Worm (Caenorhabditis elegans) whole organism, midembryonic: ENCODE results near the gene K04C2.5.

Experiments used
- T22C8.4 ChIP-seq: fragments of 200-800 bp; sonication (Bioruptor generic); IDR thresholded peaks from 2 replicates; pipeline ENCODE4 v1.3.6; 2022; ENCODE audit warnings: missing genetic modification characterization, missing compliant biosample characterization
- cog-1 ChIP-seq: sonication (generic microtip); optimal IDR thresholded peaks from 2 replicates; lab custom pipeline; 2016; ENCODE audit warnings: missing genetic modification characterization, missing compliant biosample characterization
- flt-1 ChIP-seq: fragments of 200-800 bp; sonication (Bioruptor generic); IDR thresholded peaks from 2 replicates; pipeline ENCODE4 v1.3.6; 2022; ENCODE audit warnings: missing genetic modification characterization, missing compliant biosample characterization
- klf-2 ChIP-seq: fragments of 200-800 bp; sonication (Bioruptor generic); conservative IDR thresholded peaks from 2 replicates; pipeline ENCODE4 v1.3.6; 2022; ENCODE audit warnings: missing genetic modification reagents, missing genetic modification characterization, missing compliant biosample characterization
- med-1 ChIP-seq: sonication (generic microtip); optimal IDR thresholded peaks from 2 replicates; lab custom pipeline; 2017; ENCODE audit warnings: missing genetic modification characterization, mild to moderate bottlenecking, missing compliant biosample characterization, antibody characterized with exemption, missing genetic modification reagents; ENCODE audit not compliant: insufficient read depth
- ref-1 ChIP-seq: fragments of 200-800 bp; sonication (Bioruptor generic); conservative IDR thresholded peaks from 2 replicates; pipeline ENCODE4 v1.3.6; 2022; ENCODE audit warnings: missing genetic modification reagents, missing genetic modification characterization, missing compliant biosample characterization
- tab-1 ChIP-seq: fragments of 200-800 bp; sonication (Bioruptor generic); IDR thresholded peaks from 2 replicates; pipeline ENCODE4 v1.3.6; 2022; ENCODE audit warnings: missing genetic modification characterization, missing compliant biosample characterization
- ztf-23 ChIP-seq: fragments of 200-800 bp; sonication (Bioruptor generic); IDR thresholded peaks from 2 replicates; pipeline ENCODE4 v1.3.6; 2022; ENCODE audit warnings: missing genetic modification reagents, missing genetic modification characterization, missing compliant biosample characterization
- ztf-29 ChIP-seq: fragments of 200-800 bp; sonication (Bioruptor generic); IDR thresholded peaks from 2 replicates; pipeline ENCODE4 v1.3.6; 2022; ENCODE audit warnings: missing genetic modification reagents, missing genetic modification characterization, missing compliant biosample characterization

Gene K04C2.5

ce11 chrIII:6891560-6891959, at the start of gene K04C2.5:
Gene K04C2.5, minus strand, starts transcription at chrIII:6891660.
- TF ChIP-seq ztf-29 (no peak), cog-1 (tag; lab: Kevin White, UChicago) (no peak), ztf-23 (GFP tag; lab: Robert Waterston, UW) (no peak), med-1 (GFP tag; lab: Kevin White, UChicago) (no peak), tab-1 (GFP tag; lab: Robert Waterston, UW) (no peak), T22C8.4 (GFP tag; lab: Robert Waterston, UW) (no peak), klf-2 (GFP tag; lab: Robert Waterston, UW) (no peak), flt-1 (GFP tag; lab: Robert Waterston, UW) (no peak), ref-1 (GFP tag; lab: Robert Waterston, UW) (no peak)

- TF ChIP-seq ztf-29 (no peak), klf-2 (GFP tag; lab: Robert Waterston, UW) (no peak), T22C8.4 (GFP tag; lab: Robert Waterston, UW) (no peak), ztf-23 (GFP tag; lab: Robert Waterston, UW) (no peak), ref-1 (GFP tag; lab: Robert Waterston, UW) (no peak), flt-1 (GFP tag; lab: Robert Waterston, UW) (no peak), med-1 (GFP tag; lab: Kevin White, UChicago) (no peak), tab-1 (GFP tag; lab: Robert Waterston, UW) (no peak), cog-1 (tag; lab: Kevin White, UChicago) (no peak)
These were observed 48.1 kb upstream of the K04C2.5 start, which contains the start of gene F57B9.3 for ce11 chrIII:6939523-6939922. Gene F57B9.3, plus strand, starts transcription at chrIII:6939823.

- TF ChIP-seq flt-1 (GFP tag; lab: Robert Waterston, UW) (no peak), cog-1 (tag; lab: Kevin White, UChicago) (no peak), ztf-23 (GFP tag; lab: Robert Waterston, UW) (no peak), ztf-29 (no peak), T22C8.4 (GFP tag; lab: Robert Waterston, UW) (no peak), med-1 (GFP tag; lab: Kevin White, UChicago) (no peak), klf-2 (GFP tag; lab: Robert Waterston, UW) (no peak), tab-1 (GFP tag; lab: Robert Waterston, UW) (no peak), ref-1 (GFP tag; lab: Robert Waterston, UW) (no peak)
These were observed 44.0 kb upstream of the K04C2.5 start, which contains the start of the genes F57B9.8 and coq-2 for ce11 chrIII:6935269-6936017. Gene F57B9.8, minus strand, starts transcription at chrIII:6935319. Gene coq-2, plus strand, starts transcription at chrIII:6935967.

ce11 chrIII:6931896-6932295, 40.4 kb upstream of the K04C2.5 start, which contains the start of gene byn-1:
Gene byn-1, plus strand, starts transcription at chrIII:6932001.
- TF ChIP-seq T22C8.4 (GFP tag; lab: Robert Waterston, UW) (no peak), cog-1 (tag; lab: Kevin White, UChicago) (no peak)

- TF ChIP-seq flt-1 (GFP tag; lab: Robert Waterston, UW) = no peak
- no peak for TF ChIP-seq med-1 (GFP tag; lab: Kevin White, UChicago)
- no peak for TF ChIP-seq tab-1 (GFP tag; lab: Robert Waterston, UW)
- TF ChIP-seq ztf-23 (GFP tag; lab: Robert Waterston, UW) = no peak
- no peak for TF ChIP-seq ref-1 (GFP tag; lab: Robert Waterston, UW)
- TF ChIP-seq cog-1 (tag; lab: Kevin White, UChicago) = no peak
- TF ChIP-seq T22C8.4 (GFP tag; lab: Robert Waterston, UW) = no peak
- no peak for TF ChIP-seq klf-2 (GFP tag; lab: Robert Waterston, UW)
- no peak for TF ChIP-seq ztf-29
These were observed 38.2 kb upstream of the K04C2.5 start, which contains the start of gene inf-1 for ce11 chrIII:6929558-6930167. Gene inf-1, plus strand, starts transcription at chrIII:6930134.

- no peak for TF ChIP-seq med-1 (GFP tag; lab: Kevin White, UChicago)
- peak; percentile 25; the same call in 1 of the 2 replicates for TF ChIP-seq T22C8.4 (GFP tag; lab: Robert Waterston, UW)
These were observed 37.3 kb upstream of the K04C2.5 start, which contains the start of gene flap-1 for ce11 chrIII:6928725-6929124. Gene flap-1, minus strand, starts transcription at chrIII:6928825.

ce11 chrIII:6914840-6915239, 23.4 kb upstream of the K04C2.5 start:
- TF ChIP-seq flt-1 (GFP tag; lab: Robert Waterston, UW) = no peak
- no peak for TF ChIP-seq T22C8.4 (GFP tag; lab: Robert Waterston, UW)
- no peak for TF ChIP-seq ztf-29
- no peak for TF ChIP-seq ref-1 (GFP tag; lab: Robert Waterston, UW)
- TF ChIP-seq klf-2 (GFP tag; lab: Robert Waterston, UW) = no peak
- no peak for TF ChIP-seq cog-1 (tag; lab: Kevin White, UChicago)
- TF ChIP-seq tab-1 (GFP tag; lab: Robert Waterston, UW) = no peak
- no peak for TF ChIP-seq ztf-23 (GFP tag; lab: Robert Waterston, UW)
- TF ChIP-seq med-1 (GFP tag; lab: Kevin White, UChicago) = no peak

ce11 chrIII:6912381-6912780, 20.9 kb upstream of the K04C2.5 start, which contains the start of gene pdf-1:
Gene pdf-1, minus strand, starts transcription at chrIII:6912481.
- TF ChIP-seq med-1 (GFP tag; lab: Kevin White, UChicago) (no peak), T22C8.4 (GFP tag; lab: Robert Waterston, UW) (no peak), ref-1 (GFP tag; lab: Robert Waterston, UW) (no peak)

ce11 chrIII:6906409-6906808, 14.9 kb upstream of the K04C2.5 start, which contains the start of gene T07E3.2:
Gene T07E3.2, plus strand, starts transcription at chrIII:6906709.
- no peak for TF ChIP-seq med-1 (GFP tag; lab: Kevin White, UChicago)
- no peak for TF ChIP-seq ztf-29
- no peak for TF ChIP-seq ztf-23 (GFP tag; lab: Robert Waterston, UW)
- no peak for TF ChIP-seq flt-1 (GFP tag; lab: Robert Waterston, UW)
- no peak for TF ChIP-seq cog-1 (tag; lab: Kevin White, UChicago)
- TF ChIP-seq ref-1 (GFP tag; lab: Robert Waterston, UW) = no peak
- no peak for TF ChIP-seq T22C8.4 (GFP tag; lab: Robert Waterston, UW)
- no peak for TF ChIP-seq tab-1 (GFP tag; lab: Robert Waterston, UW)
